Worm (Caenorhabditis elegans) whole organism, L3 larva: Measurements from ENCODE around the gene srbc-39.

Source experiments
- R02D3.7 ChIP-seq: fragments of 150-350 bp; optimal IDR thresholded peaks from 2 replicates; lab custom pipeline; 2014; ENCODE audit warnings: missing biosample characterization, missing genetic modification characterization
- ZK546.5 ChIP-seq: sonication (generic microtip); optimal IDR thresholded peaks from 2 replicates; lab custom pipeline; 2017; ENCODE audit warnings: missing biosample characterization, missing genetic modification characterization
- aly-2 ChIP-seq: fragments of 150-350 bp; optimal IDR thresholded peaks from 2 replicates; lab custom pipeline; 2014; ENCODE audit warnings: missing biosample characterization, missing genetic modification characterization
- ama-1 ChIP-seq: fragments of 150-350 bp; optimal IDR thresholded peaks from 2 replicates; lab custom pipeline; 2018
- ceh-16 ChIP-seq: sonication (generic microtip); optimal IDR thresholded peaks from 2 replicates; lab custom pipeline; 2017; ENCODE audit warnings: missing biosample characterization, missing genetic modification characterization
- ceh-28 ChIP-seq: fragments of 150-350 bp; optimal IDR thresholded peaks from 2 replicates; lab custom pipeline; 2014; ENCODE audit warnings: missing biosample characterization, missing genetic modification reagents, missing genetic modification characterization
- ceh-82 ChIP-seq: fragments of 150-350 bp; optimal IDR thresholded peaks from 2 replicates; lab custom pipeline; 2014; ENCODE audit warnings: missing biosample characterization, missing genetic modification characterization
- ceh-9 ChIP-seq: sonication (generic microtip); optimal IDR thresholded peaks from 2 replicates; lab custom pipeline; 2018; ENCODE audit warnings: missing biosample characterization, missing genetic modification characterization
- daf-12 ChIP-seq: fragments of 150-350 bp; optimal IDR thresholded peaks from 2 replicates; lab custom pipeline; 2014; ENCODE audit warnings: missing biosample characterization, missing genetic modification reagents, missing genetic modification characterization
- egl-27 ChIP-seq: sonication (generic microtip); optimal IDR thresholded peaks from 4 replicates; lab custom pipeline; 2017; ENCODE audit warnings: missing biosample characterization, missing genetic modification reagents, missing genetic modification characterization
- egl-5 ChIP-seq: fragments of 150-350 bp; optimal IDR thresholded peaks from 2 replicates; lab custom pipeline; 2017; ENCODE audit warnings: missing biosample characterization, missing genetic modification reagents, missing genetic modification characterization, inconsistent platforms
- elt-1 ChIP-seq: fragments of 150-350 bp; optimal IDR thresholded peaks from 2 replicates; lab custom pipeline; 2014; ENCODE audit warnings: missing biosample characterization, missing genetic modification characterization
- elt-2 ChIP-seq: sonication (generic microtip); optimal IDR thresholded peaks from 2 replicates; lab custom pipeline; 2016; ENCODE audit warnings: missing genetic modification reagents, mild to moderate bottlenecking, missing genetic modification characterization, missing compliant biosample characterization
- elt-3 ChIP-seq, 3 experiments: fragments of 150-350 bp in 1 of 3; sonication (generic microtip) in 2 of 3; optimal IDR thresholded peaks; 2 replicates in 2 of 3; 4 replicates in 1 of 3; lab custom pipeline; 2014 to 2017; ENCODE audit warnings: missing biosample characterization in 3 of 3, missing genetic modification characterization in 3 of 3
- eor-1 ChIP-seq, 2 experiments: fragments of 150-350 bp; optimal IDR thresholded peaks; 2 replicates each; lab custom pipeline; 2014 to 2018; ENCODE audit warnings: missing biosample characterization in 2 of 2, missing genetic modification characterization in 2 of 2
- fkh-2 ChIP-seq: fragments of 150-350 bp; optimal IDR thresholded peaks from 2 replicates; lab custom pipeline; 2014; ENCODE audit warnings: missing biosample characterization, missing genetic modification reagents, missing genetic modification characterization
- fos-1 ChIP-seq: fragments of 150-350 bp; optimal IDR thresholded peaks from 2 replicates; lab custom pipeline; 2014; ENCODE audit warnings: missing biosample characterization, missing genetic modification characterization
- hmg-11 ChIP-seq: sonication (generic microtip); optimal IDR thresholded peaks from 2 replicates; lab custom pipeline; 2016; ENCODE audit warnings: missing genetic modification characterization, missing compliant biosample characterization
- jun-1 ChIP-seq: fragments of 150-350 bp; optimal IDR thresholded peaks from 2 replicates; lab custom pipeline; 2014; ENCODE audit warnings: missing biosample characterization, missing genetic modification reagents, missing genetic modification characterization
- lin-15B ChIP-seq: fragments of 150-350 bp; optimal IDR thresholded peaks from 2 replicates; lab custom pipeline; 2014; ENCODE audit warnings: missing biosample characterization, missing genetic modification characterization
- lin-39 ChIP-seq: fragments of 150-350 bp; optimal IDR thresholded peaks from 2 replicates; lab custom pipeline; 2018; ENCODE audit warnings: missing biosample characterization, missing genetic modification reagents, missing genetic modification characterization
- lsy-12 ChIP-seq: sonication (generic microtip); optimal IDR thresholded peaks from 2 replicates; lab custom pipeline; 2016; ENCODE audit warnings: mild to moderate bottlenecking, missing genetic modification characterization, missing compliant biosample characterization
- mdl-1 ChIP-seq: fragments of 150-350 bp; optimal IDR thresholded peaks from 2 replicates; lab custom pipeline; 2014; ENCODE audit warnings: missing biosample characterization, missing genetic modification characterization
- mml-1 ChIP-seq: fragments of 150-350 bp; sonication (generic microtip); optimal IDR thresholded peaks from 3 replicates; lab custom pipeline; 2014; ENCODE audit warnings: missing biosample characterization, missing genetic modification characterization
- nfya-1 ChIP-seq: sonication (generic microtip); optimal IDR thresholded peaks from 2 replicates; lab custom pipeline; 2017; ENCODE audit warnings: missing genetic modification characterization, mild to moderate bottlenecking, missing compliant biosample characterization, antibody characterized with exemption, moderate library complexity; ENCODE audit not compliant: insufficient read depth
- nhr-11 ChIP-seq: fragments of 150-350 bp; optimal IDR thresholded peaks from 2 replicates; lab custom pipeline; 2014; ENCODE audit warnings: missing biosample characterization, missing genetic modification characterization
- nhr-23 ChIP-seq: fragments of 150-350 bp; optimal IDR thresholded peaks from 2 replicates; lab custom pipeline; 2014; ENCODE audit warnings: missing biosample characterization, missing genetic modification reagents, missing genetic modification characterization
- nhr-237 ChIP-seq: fragments of 150-350 bp; optimal IDR thresholded peaks from 2 replicates; lab custom pipeline; 2014; ENCODE audit warnings: missing biosample characterization, missing genetic modification characterization
- nhr-25 ChIP-seq: sonication (generic microtip); optimal IDR thresholded peaks from 2 replicates; lab custom pipeline; 2017; ENCODE audit warnings: missing biosample characterization, missing genetic modification characterization
- nhr-28 ChIP-seq: fragments of 150-350 bp; optimal IDR thresholded peaks from 2 replicates; lab custom pipeline; 2014; ENCODE audit warnings: missing biosample characterization, missing genetic modification characterization
- nhr-43 ChIP-seq: sonication (generic microtip); optimal IDR thresholded peaks from 2 replicates; lab custom pipeline; 2016; ENCODE audit warnings: mild to moderate bottlenecking, missing genetic modification characterization, missing compliant biosample characterization; ENCODE audit not compliant: poor library complexity, severe bottlenecking
- nhr-67 ChIP-seq: fragments of 150-350 bp; optimal IDR thresholded peaks from 2 replicates; lab custom pipeline; 2014; ENCODE audit warnings: missing biosample characterization, missing genetic modification characterization
- nhr-76 ChIP-seq: fragments of 150-350 bp; sonication (generic microtip); optimal IDR thresholded peaks from 5 replicates; lab custom pipeline; 2014; ENCODE audit warnings: missing biosample characterization, missing genetic modification characterization
- nhr-77 ChIP-seq: fragments of 150-350 bp; optimal IDR thresholded peaks from 2 replicates; lab custom pipeline; 2014; ENCODE audit warnings: missing biosample characterization, missing genetic modification characterization
- pha-4 ChIP-seq: fragments of 150-350 bp; optimal IDR thresholded peaks from 2 replicates; lab custom pipeline; 2014; ENCODE audit warnings: missing biosample characterization, missing genetic modification reagents, missing genetic modification characterization
- pqm-1 ChIP-seq: fragments of 150-350 bp; optimal IDR thresholded peaks from 2 replicates; lab custom pipeline; 2017; ENCODE audit warnings: missing biosample characterization, missing genetic modification characterization, inconsistent platforms
- sea-2 ChIP-seq: fragments of 150-350 bp; sonication (generic microtip); optimal IDR thresholded peaks from 4 replicates; lab custom pipeline; 2014; ENCODE audit warnings: missing biosample characterization, missing genetic modification reagents, missing genetic modification characterization
- skn-1 ChIP-seq: fragments of 150-350 bp; optimal IDR thresholded peaks from 2 replicates; lab custom pipeline; 2014; ENCODE audit warnings: missing biosample characterization, missing genetic modification characterization
- snpc-4 ChIP-seq: fragments of 150-350 bp; optimal IDR thresholded peaks from 2 replicates; lab custom pipeline; 2014; ENCODE audit warnings: missing biosample characterization, missing genetic modification characterization
- tbx-2 ChIP-seq: sonication (generic microtip); optimal IDR thresholded peaks from 2 replicates; lab custom pipeline; 2016; ENCODE audit warnings: mild to moderate bottlenecking, missing genetic modification characterization, missing compliant biosample characterization
- unc-39 ChIP-seq: sonication (generic microtip); optimal IDR thresholded peaks from 4 replicates; lab custom pipeline; 2017; ENCODE audit warnings: missing biosample characterization, missing genetic modification characterization
- unc-62 ChIP-seq: fragments of 150-350 bp; sonication (generic microtip); optimal IDR thresholded peaks from 4 replicates; lab custom pipeline; 2014; ENCODE audit warnings: missing biosample characterization, missing genetic modification reagents, missing genetic modification characterization
- zag-1 ChIP-seq: fragments of 150-350 bp; optimal IDR thresholded peaks from 2 replicates; lab custom pipeline; 2014; ENCODE audit warnings: missing biosample characterization, missing genetic modification characterization
- ztf-11 ChIP-seq: fragments of 150-350 bp; optimal IDR thresholded peaks from 2 replicates; lab custom pipeline; 2014; ENCODE audit warnings: missing biosample characterization, missing genetic modification characterization
- ztf-4 ChIP-seq: fragments of 150-350 bp; optimal IDR thresholded peaks from 2 replicates; lab custom pipeline; 2014; ENCODE audit warnings: missing biosample characterization, missing genetic modification characterization

The srbc-39 gene

DNA sequence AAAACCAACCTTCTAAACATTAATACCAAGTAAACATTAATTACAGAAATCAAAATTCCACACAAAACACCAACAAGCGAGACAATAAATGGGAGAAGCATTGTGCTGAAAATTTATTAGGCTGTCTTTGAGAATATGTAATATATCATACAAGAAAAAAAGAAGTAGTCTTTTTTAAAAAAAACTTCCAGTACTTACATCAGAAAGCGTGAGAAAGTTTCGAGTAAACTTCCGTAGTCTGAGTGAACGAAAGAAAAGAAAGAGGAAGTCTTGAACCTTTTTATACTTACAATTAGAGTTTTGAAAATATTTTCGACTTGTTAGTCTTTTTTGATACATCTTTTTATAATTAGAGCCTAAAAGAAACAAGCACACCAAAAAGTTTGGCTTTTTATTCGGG lies 10.8 kb downstream of the srbc-39 start, which contains the start of gene srbc-40:
srbc-40 (minus strand) TSS at position 101 of the 400 bp plus-strand sequence.
- TF ChIP-seq elt-3 (tag; optimal IDR thresholded peaks at IDR 0.05; lab: Kevin White, UChicago) (no peak), ceh-28 (tag; lab: Kevin White, UChicago) (no peak), mml-1 (tag; lab: Kevin White, UChicago) (no peak), ztf-4 (tag; lab: Kevin White, UChicago) (no peak), zag-1 (tag; lab: Kevin White, UChicago) (no peak), jun-1 (tag; lab: Kevin White, UChicago) (no peak), elt-1 (tag; lab: Kevin White, UChicago) (no peak), ZK546.5 (tag; lab: Kevin White, UChicago) (no peak), nhr-11 (tag; lab: Kevin White, UChicago) (no peak), nhr-25 (tag; lab: Kevin White, UChicago) (no peak), pha-4 (no peak), egl-27 (tag; lab: Kevin White, UChicago) (no peak), ceh-16 (tag; lab: Kevin White, UChicago) (no peak), unc-39 (tag; lab: Kevin White, UChicago) (no peak), tbx-2 (tag; lab: Kevin White, UChicago) (no peak), snpc-4 (tag; lab: Kevin White, UChicago) (no peak), lsy-12 (tag; lab: Kevin White, UChicago) (no peak), fos-1 (tag; lab: Kevin White, UChicago) (no peak), elt-2 (tag; lab: Kevin White, UChicago) (no peak), aly-2 (no peak)

DNA sequence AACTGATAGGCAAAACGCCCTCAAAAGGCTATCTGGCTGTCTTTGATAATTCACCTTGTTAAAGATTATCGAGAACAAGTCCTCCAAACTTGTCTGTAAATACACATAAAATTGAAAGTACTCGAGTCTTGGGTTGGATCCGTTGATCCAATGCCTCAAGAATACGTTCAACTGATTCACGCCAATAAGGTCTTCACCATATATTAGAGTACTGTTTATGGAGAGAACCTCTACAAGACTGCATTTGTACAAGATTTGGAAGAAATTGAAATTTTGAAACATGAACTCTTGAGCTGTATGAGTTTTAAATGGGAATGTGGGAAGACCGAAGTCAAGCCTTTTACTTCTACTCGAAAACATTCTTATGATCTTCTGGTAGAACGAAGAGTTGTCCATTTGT lies 14.0 kb downstream of the srbc-39 start:
- TF ChIP-seq aly-2 (no peak), skn-1 (tag; lab: Kevin White, UChicago) (no peak), zag-1 (tag; lab: Kevin White, UChicago) (no peak), elt-2 (tag; lab: Kevin White, UChicago) (no peak), nhr-76 (tag; lab: Kevin White, UChicago) (no peak), ceh-9 (tag; lab: Kevin White, UChicago) (no peak), lin-39 (no peak), fkh-2 (tag; lab: Kevin White, UChicago) (no peak), snpc-4 (tag; lab: Kevin White, UChicago) (no peak), R02D3.7 (tag; lab: Kevin White, UChicago) (no peak), lsy-12 (tag; lab: Kevin White, UChicago) (no peak), tbx-2 (tag; lab: Kevin White, UChicago) (no peak)

DNA sequence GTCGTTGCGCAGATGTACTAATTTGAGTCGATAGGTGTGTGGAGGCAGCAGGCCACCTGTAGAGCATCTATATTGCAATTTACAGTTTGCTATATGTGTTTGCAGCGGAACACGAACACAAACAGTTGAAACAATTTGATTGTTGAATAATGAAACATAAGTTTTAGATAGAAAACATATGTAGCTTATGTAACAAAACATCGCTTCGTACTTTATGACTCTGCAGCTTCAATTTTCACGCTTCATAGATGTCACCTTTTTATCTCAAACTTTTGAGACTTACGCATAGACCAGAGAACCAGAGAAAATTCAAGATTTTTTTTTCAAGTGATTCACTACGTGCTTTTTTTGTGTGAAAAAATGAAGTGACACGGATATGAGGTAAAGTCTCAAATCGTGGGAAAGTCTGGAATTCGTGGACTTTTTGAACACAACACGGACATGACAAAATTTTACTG lies 15.0 kb downstream of the srbc-39 start, which contains the start of gene fbxb-72:
fbxb-72 (minus strand) TSS at position 58 of the 458 bp plus-strand sequence.
- peak; percentile 55 for TF ChIP-seq pha-4
- TF ChIP-seq nhr-237 (tag; lab: Kevin White, UChicago) = no peak
- TF ChIP-seq skn-1 (tag; lab: Kevin White, UChicago) = peak; percentile 94
- TF ChIP-seq mdl-1 (tag; lab: Kevin White, UChicago) = no peak
- TF ChIP-seq jun-1 (tag; lab: Kevin White, UChicago) = peak; percentile 59
- peak; percentile 3 for TF ChIP-seq nhr-25 (tag; lab: Kevin White, UChicago)
- TF ChIP-seq elt-2 (tag; lab: Kevin White, UChicago) = peak; percentile 76
- TF ChIP-seq egl-5 (tag; lab: Kevin White, UChicago) = no peak
- TF ChIP-seq nhr-67 (tag; lab: Kevin White, UChicago) = peak; percentile 14
- TF ChIP-seq lin-39 = peak; percentile 37
- peak; percentile 94 for TF ChIP-seq pqm-1 (tag; lab: Kevin White, UChicago)
- no peak for TF ChIP-seq daf-12 (tag; lab: Kevin White, UChicago)
- no peak for TF ChIP-seq hmg-11 (tag; lab: Kevin White, UChicago)
- TF ChIP-seq nhr-23 (tag; lab: Kevin White, UChicago) = peak; percentile 78
- TF ChIP-seq sea-2 (GFP tag; lab: Kevin White, UChicago) = no peak
- TF ChIP-seq elt-1 (tag; lab: Kevin White, UChicago) = no peak
- peak; percentile 51 for TF ChIP-seq nhr-77 (tag; lab: Kevin White, UChicago)
- peak; percentile 2 for TF ChIP-seq nhr-11 (tag; lab: Kevin White, UChicago)
- TF ChIP-seq R02D3.7 (tag; lab: Kevin White, UChicago) = peak; percentile 24
- TF ChIP-seq lin-15B (tag; lab: Kevin White, UChicago) = no peak
- TF ChIP-seq lsy-12 (tag; lab: Kevin White, UChicago) = peak; percentile 49
- peak; percentile 97 for TF ChIP-seq nhr-43 (tag; lab: Kevin White, UChicago)
- TF ChIP-seq ceh-9 (tag; lab: Kevin White, UChicago) = no peak
- TF ChIP-seq ama-1 = peak; percentile 99
- peak; percentile 85 for TF ChIP-seq tbx-2 (tag; lab: Kevin White, UChicago)
- TF ChIP-seq fkh-2 (tag; lab: Kevin White, UChicago) = no peak
- no peak for TF ChIP-seq ztf-11 (tag; lab: Kevin White, UChicago)
- TF ChIP-seq ceh-82 (tag; lab: Kevin White, UChicago) = no peak
- TF ChIP-seq unc-62 = no peak
- TF ChIP-seq nhr-28 (tag; lab: Kevin White, UChicago) = peak; percentile 36
- TF ChIP-seq elt-3 (tag; optimal IDR thresholded peaks at IDR 0.05; lab: Kevin White, UChicago) = peak in 1 of 3 experiments; percentile 4
- TF ChIP-seq snpc-4 (tag; lab: Kevin White, UChicago) = no peak
- peak; percentile 66 for TF ChIP-seq ztf-4 (tag; lab: Kevin White, UChicago)
- peak; percentile 93 for TF ChIP-seq aly-2
- no peak for TF ChIP-seq eor-1 (tag; optimal IDR thresholded peaks at IDR 0.05; lab: Kevin White, UChicago)
- TF ChIP-seq ceh-28 (tag; lab: Kevin White, UChicago) = no peak
- peak; percentile 43 for TF ChIP-seq nhr-76 (tag; lab: Kevin White, UChicago)
- no peak for TF ChIP-seq ZK546.5 (tag; lab: Kevin White, UChicago)
- TF ChIP-seq fos-1 (tag; lab: Kevin White, UChicago) = no peak
- TF ChIP-seq nfya-1 (tag; lab: Kevin White, UChicago) = peak; percentile 68
- no peak for TF ChIP-seq mml-1 (tag; lab: Kevin White, UChicago)
